Fruit fly (Drosophila melanogaster): ENCODE results near the gene CG3473.

DNA sequence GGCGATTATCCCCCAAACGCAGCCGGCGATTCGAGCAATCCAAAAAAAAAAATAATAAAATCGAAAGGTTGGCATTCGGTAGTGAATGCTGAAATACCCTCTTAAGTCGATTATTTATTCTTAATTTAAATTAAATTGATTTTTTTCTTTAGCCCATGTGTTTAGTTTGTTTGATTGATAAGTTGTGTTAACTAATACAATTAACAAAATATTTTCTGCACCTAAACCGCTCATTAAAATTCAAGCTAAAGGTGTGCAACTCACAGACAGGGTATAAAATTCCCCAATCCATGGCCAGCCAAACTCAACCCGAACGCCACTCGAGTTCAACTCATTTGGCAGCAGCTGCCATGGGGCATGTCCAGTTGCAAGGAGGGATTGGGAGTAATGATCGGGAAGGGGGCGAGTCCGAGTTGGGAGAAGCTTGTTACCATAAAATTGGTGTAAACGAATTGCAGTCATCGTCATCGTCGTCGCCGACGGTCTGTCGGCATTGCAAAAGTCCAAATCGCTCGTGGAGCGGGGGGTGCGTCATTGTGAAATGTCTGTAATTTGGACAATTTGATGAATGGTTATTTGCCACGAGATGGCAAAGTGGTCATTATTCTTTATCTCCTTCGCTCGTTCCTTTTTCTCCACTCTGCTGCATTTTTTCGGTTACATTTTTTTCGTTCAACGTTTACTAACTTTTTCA lies 9.8 kb upstream of the CG3473 start:
- TF ChIP-seq CTCF (optimal IDR thresholded peaks at IDR 0.05) (no peak), CG8478 (optimal IDR thresholded peaks at IDR 0.05) (no peak)
